Worm (Caenorhabditis elegans) whole organism, midembryonic: ENCODE measurements around the gene F48G7.4.

ENCODE experiments used
- T22C8.4 ChIP-seq: fragments of 200-800 bp; sonication (Bioruptor generic); IDR thresholded peaks from 2 replicates; pipeline ENCODE4 v1.3.6; 2022; ENCODE audit warnings: missing genetic modification characterization, missing compliant biosample characterization
- cog-1 ChIP-seq: sonication (generic microtip); optimal IDR thresholded peaks from 2 replicates; lab custom pipeline; 2016; ENCODE audit warnings: missing genetic modification characterization, missing compliant biosample characterization
- flt-1 ChIP-seq: fragments of 200-800 bp; sonication (Bioruptor generic); IDR thresholded peaks from 2 replicates; pipeline ENCODE4 v1.3.6; 2022; ENCODE audit warnings: missing genetic modification characterization, missing compliant biosample characterization
- ref-1 ChIP-seq: fragments of 200-800 bp; sonication (Bioruptor generic); conservative IDR thresholded peaks from 2 replicates; pipeline ENCODE4 v1.3.6; 2022; ENCODE audit warnings: missing genetic modification reagents, missing genetic modification characterization, missing compliant biosample characterization
- tab-1 ChIP-seq: fragments of 200-800 bp; sonication (Bioruptor generic); IDR thresholded peaks from 2 replicates; pipeline ENCODE4 v1.3.6; 2022; ENCODE audit warnings: missing genetic modification characterization, missing compliant biosample characterization
- ztf-23 ChIP-seq: fragments of 200-800 bp; sonication (Bioruptor generic); IDR thresholded peaks from 2 replicates; pipeline ENCODE4 v1.3.6; 2022; ENCODE audit warnings: missing genetic modification reagents, missing genetic modification characterization, missing compliant biosample characterization
- ztf-29 ChIP-seq: fragments of 200-800 bp; sonication (Bioruptor generic); IDR thresholded peaks from 2 replicates; pipeline ENCODE4 v1.3.6; 2022; ENCODE audit warnings: missing genetic modification reagents, missing genetic modification characterization, missing compliant biosample characterization

DNA sequence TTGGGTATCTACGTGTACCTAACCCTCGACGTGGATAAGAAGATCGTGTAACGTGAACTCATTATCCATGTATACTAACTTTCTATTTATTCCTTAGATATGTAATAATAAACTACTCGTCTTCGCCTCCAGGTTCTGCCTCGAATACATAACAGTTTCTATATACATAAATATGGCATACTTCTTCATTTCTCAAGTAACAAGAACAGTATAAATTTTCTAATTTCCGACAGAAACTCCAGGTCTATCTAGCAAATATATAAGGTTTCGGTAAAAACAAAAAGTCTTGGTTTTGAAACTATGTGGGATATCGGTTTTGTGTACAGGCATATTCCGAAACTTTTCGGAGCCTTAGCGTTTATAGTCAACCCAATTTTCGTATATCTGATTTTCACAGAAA lies 19.1 kb downstream of the F48G7.4 start, which contains the start of gene srj-37:
- no peak for TF ChIP-seq cog-1
- no peak for TF ChIP-seq tab-1 (GFP tag; lab: Robert Waterston, UW)
- no peak for TF ChIP-seq T22C8.4
- TF ChIP-seq flt-1, result no peak
- TF ChIP-seq ref-1 (GFP tag; lab: Robert Waterston, UW), result no peak
- TF ChIP-seq ztf-29 (GFP tag; lab: Robert Waterston, UW), result no peak
- TF ChIP-seq ztf-23 (GFP tag; lab: Robert Waterston, UW), result no peak
